Worm (Caenorhabditis elegans) whole organism, late embryonic: ENCODE data around the gene C42D4.13.

Source experiments
- elt-2 ChIP-seq: sonication (generic microtip); optimal IDR thresholded peaks from 2 replicates; lab custom pipeline; 2016; ENCODE audit warnings: missing genetic modification reagents, missing genetic modification characterization, missing compliant biosample characterization
- fkh-10 ChIP-seq: fragments of 150-350 bp; optimal IDR thresholded peaks from 2 replicates; lab custom pipeline; 2014; ENCODE audit warnings: missing biosample characterization, missing genetic modification reagents, missing genetic modification characterization
- nhr-11 ChIP-seq: fragments of 150-350 bp; optimal IDR thresholded peaks from 2 replicates; lab custom pipeline; 2014; ENCODE audit warnings: missing biosample characterization, missing genetic modification characterization
- pha-4 ChIP-seq: fragments of 150-350 bp; optimal IDR thresholded peaks from 2 replicates; lab custom pipeline; 2018; ENCODE audit warnings: missing biosample characterization, missing genetic modification reagents, missing genetic modification characterization
- tbx-2 ChIP-seq: sonication (generic microtip); optimal IDR thresholded peaks from 2 replicates; lab custom pipeline; 2016; ENCODE audit warnings: missing genetic modification characterization, missing compliant biosample characterization

DNA sequence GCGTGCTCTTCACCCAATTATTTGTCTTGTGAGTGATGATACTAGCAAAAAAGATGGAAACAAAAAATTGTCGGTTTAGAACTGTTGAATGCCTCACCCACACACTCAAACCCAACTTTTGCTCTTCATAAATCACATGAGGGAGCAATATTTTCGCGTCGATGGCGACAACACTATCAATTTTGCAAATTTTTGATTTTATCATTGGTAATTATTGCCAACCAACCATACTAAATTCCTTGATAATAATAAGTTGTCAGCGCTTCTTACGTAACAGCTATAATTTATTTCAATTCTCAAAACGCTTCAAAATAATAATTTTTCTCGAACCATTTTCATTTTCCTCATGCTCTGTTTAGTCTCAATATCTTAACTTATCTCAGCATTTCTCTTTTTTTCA, 24.8 kb upstream of the C42D4.13 start:
- no peak for TF ChIP-seq tbx-2
- no peak for TF ChIP-seq pha-4 (tag; lab: Kevin White, UChicago)
- no peak for TF ChIP-seq fkh-10
- no peak for TF ChIP-seq elt-2 (tag; lab: Kevin White, UChicago)
- no peak for TF ChIP-seq nhr-11 (tag; lab: Kevin White, UChicago)
